Worm (Caenorhabditis elegans) whole organism, L4 larva: Measurements from ENCODE around the gene F59B10.4.

ENCODE experiments used
- F44E2.7 ChIP-seq: fragments of 200-800 bp; sonication (Bioruptor generic); IDR thresholded peaks from 2 replicates; pipeline ENCODE4 v2.1.2; 2022; ENCODE audit warnings: missing genetic modification characterization, missing compliant biosample characterization
- R02D3.7 ChIP-seq: fragments of 150-350 bp; sonication (generic microtip); optimal IDR thresholded peaks from 3 replicates; lab custom pipeline; 2014; ENCODE audit warnings: missing biosample characterization, missing genetic modification characterization
- T20F7.1 ChIP-seq: fragments of 200-800 bp; sonication (Bioruptor generic); optimal IDR thresholded peaks from 2 replicates; lab custom pipeline; 2018; ENCODE audit warnings: mild to moderate bottlenecking, missing genetic modification characterization, missing compliant biosample characterization
- Y48G9A.11 ChIP-seq: fragments of 200-800 bp; sonication (Bioruptor generic); IDR thresholded peaks from 2 replicates; pipeline ENCODE4 v1.3.6; 2022; ENCODE audit warnings: missing genetic modification reagents, missing genetic modification characterization, missing compliant biosample characterization
- ZK337.2 ChIP-seq: fragments of 200-800 bp; sonication (Bioruptor generic); IDR thresholded peaks from 2 replicates; pipeline ENCODE4 v1.3.6; 2022; ENCODE audit warnings: missing genetic modification reagents, missing genetic modification characterization, missing compliant biosample characterization
- ama-1 ChIP-seq: fragments of 150-350 bp; optimal IDR thresholded peaks from 2 replicates; lab custom pipeline; 2014; ENCODE audit warnings: inconsistent platforms, mixed read lengths
- arid-1 ChIP-seq: fragments of 200-800 bp; sonication (Bioruptor generic); conservative IDR thresholded peaks from 2 replicates; pipeline ENCODE4 v1.3.6; 2022; ENCODE audit warnings: missing genetic modification reagents, missing genetic modification characterization, missing compliant biosample characterization
- ceh-32 ChIP-seq: sonication (generic microtip); optimal IDR thresholded peaks from 2 replicates; lab custom pipeline; 2016; ENCODE audit warnings: mild to moderate bottlenecking, missing genetic modification characterization, missing compliant biosample characterization; ENCODE audit not compliant: poor library complexity
- ceh-82 ChIP-seq: sonication (generic microtip); optimal IDR thresholded peaks from 2 replicates; lab custom pipeline; 2017; ENCODE audit warnings: missing biosample characterization, missing genetic modification characterization
- ces-1 ChIP-seq: fragments of 150-350 bp; sonication (generic microtip); optimal IDR thresholded peaks from 4 replicates; lab custom pipeline; 2014; ENCODE audit warnings: missing biosample characterization, missing genetic modification reagents, missing genetic modification characterization
- cey-2 ChIP-seq: sonication (generic microtip); optimal IDR thresholded peaks from 3 replicates; lab custom pipeline; 2017; ENCODE audit warnings: missing genetic modification characterization, mild to moderate bottlenecking, missing compliant biosample characterization, antibody characterized with exemption, borderline replicate concordance; ENCODE audit not compliant: insufficient read depth
- daf-16 ChIP-seq, 3 experiments: sonication (generic microtip); optimal IDR thresholded peaks; 2 replicates each; lab custom pipeline; 2016 to 2017; ENCODE audit warnings: missing genetic modification characterization in 3 of 3, missing genetic modification reagents in 3 of 3, mild to moderate bottlenecking in 2 of 3, missing compliant biosample characterization in 2 of 3, missing biosample characterization in 1 of 3, moderate library complexity in 1 of 3
- daf-8 ChIP-seq: fragments of 200-800 bp; sonication (Bioruptor generic); IDR thresholded peaks from 2 replicates; pipeline ENCODE4 v1.3.6; 2022; ENCODE audit warnings: missing genetic modification characterization, missing compliant biosample characterization
- dmd-6 ChIP-seq: fragments of 200-800 bp; sonication (Bioruptor generic); IDR thresholded peaks from 2 replicates; pipeline ENCODE4 v1.3.6; 2022; ENCODE audit warnings: missing genetic modification reagents, missing genetic modification characterization, missing compliant biosample characterization
- dmd-8 ChIP-seq: fragments of 200-800 bp; sonication (Bioruptor generic); IDR thresholded peaks from 2 replicates; pipeline ENCODE4 v1.3.6; 2022; ENCODE audit warnings: missing genetic modification characterization, missing compliant biosample characterization
- dmd-9 ChIP-seq: fragments of 200-800 bp; sonication (Bioruptor generic); IDR thresholded peaks from 2 replicates; pipeline ENCODE4 v1.3.6; 2022; ENCODE audit warnings: missing genetic modification reagents, missing genetic modification characterization, missing compliant biosample characterization
- dpl-1 ChIP-seq: fragments of 150-350 bp; optimal IDR thresholded peaks from 2 replicates; lab custom pipeline; 2014; ENCODE audit warnings: missing biosample characterization, missing genetic modification reagents, missing genetic modification characterization
- duxl-1 ChIP-seq: sonication (generic microtip); optimal IDR thresholded peaks from 2 replicates; lab custom pipeline; 2016; ENCODE audit warnings: mild to moderate bottlenecking, missing genetic modification characterization, moderate library complexity, missing compliant biosample characterization; ENCODE audit not compliant: poor library complexity
- dve-1 ChIP-seq: sonication (generic microtip); optimal IDR thresholded peaks from 2 replicates; lab custom pipeline; 2017; ENCODE audit warnings: antibody characterized with exemption, mild to moderate bottlenecking, missing genetic modification characterization, missing compliant biosample characterization; ENCODE audit not compliant: insufficient read depth
- fos-1 ChIP-seq: fragments of 150-350 bp; optimal IDR thresholded peaks from 2 replicates; lab custom pipeline; 2014; ENCODE audit warnings: missing biosample characterization, missing genetic modification characterization
- hlh-11 ChIP-seq: fragments of 200-800 bp; sonication (Bioruptor generic); optimal IDR thresholded peaks from 2 replicates; lab custom pipeline; 2018; ENCODE audit warnings: mild to moderate bottlenecking, missing genetic modification characterization, missing compliant biosample characterization
- hlh-30 ChIP-seq: sonication (generic microtip); optimal IDR thresholded peaks from 2 replicates; lab custom pipeline; 2017; ENCODE audit warnings: antibody characterized with exemption, mild to moderate bottlenecking, missing genetic modification characterization, missing compliant biosample characterization; ENCODE audit not compliant: insufficient read depth
- hmg-1.1 ChIP-seq: fragments of 200-800 bp; sonication (Bioruptor generic); IDR thresholded peaks from 2 replicates; pipeline ENCODE4 v1.3.6; 2022; ENCODE audit warnings: missing genetic modification reagents, missing genetic modification characterization, missing compliant biosample characterization
- lim-7 ChIP-seq: fragments of 200-800 bp; sonication (Bioruptor generic); IDR thresholded peaks from 2 replicates; pipeline ENCODE4 v1.3.6; 2022; ENCODE audit warnings: missing genetic modification characterization, missing compliant biosample characterization
- lin-1 ChIP-seq: fragments of 200-800 bp; sonication (Bioruptor generic); IDR thresholded peaks from 2 replicates; pipeline ENCODE4 v1.3.6; 2022; ENCODE audit warnings: missing genetic modification reagents, missing genetic modification characterization, missing compliant biosample characterization
- lin-29 ChIP-seq: fragments of 200-800 bp; sonication (Bioruptor generic); IDR thresholded peaks from 2 replicates; pipeline ENCODE4 v1.3.6; 2022; ENCODE audit warnings: missing genetic modification reagents, missing genetic modification characterization, missing compliant biosample characterization
- lin-38 ChIP-seq: fragments of 200-800 bp; sonication (Bioruptor generic); IDR thresholded peaks from 2 replicates; pipeline ENCODE4 v1.3.6; 2022; ENCODE audit warnings: missing genetic modification reagents, missing genetic modification characterization, missing compliant biosample characterization
- lir-3 ChIP-seq: sonication (generic microtip); optimal IDR thresholded peaks from 2 replicates; lab custom pipeline; 2016; ENCODE audit warnings: mild to moderate bottlenecking, missing genetic modification characterization, missing compliant biosample characterization
- madf-5 ChIP-seq, 2 experiments: fragments of 200-800 bp; sonication (Bioruptor generic); IDR thresholded peaks; 2 replicates each; pipeline ENCODE4 v1.3.6; 2022; ENCODE audit warnings: missing compliant biosample characterization in 2 of 2, missing genetic modification characterization in 2 of 2
- mdl-1 ChIP-seq, 2 experiments: fragments of 150-350 bp in 1 of 2; sonication (generic microtip) in 1 of 2; optimal IDR thresholded peaks; 2 replicates each; lab custom pipeline; 2014 to 2017; ENCODE audit warnings: missing biosample characterization in 2 of 2, missing genetic modification characterization in 2 of 2
- mdt-29 ChIP-seq: fragments of 200-800 bp; sonication (Bioruptor generic); IDR thresholded peaks from 2 replicates; pipeline ENCODE4 v1.3.6; 2022; ENCODE audit warnings: missing genetic modification reagents, missing genetic modification characterization, missing compliant biosample characterization
- mes-2 ChIP-seq: sonication (generic microtip); optimal IDR thresholded peaks from 2 replicates; lab custom pipeline; 2016; ENCODE audit warnings: missing genotype, mild to moderate bottlenecking, missing genetic modification characterization, missing compliant biosample characterization; ENCODE audit not compliant: poor library complexity, severe bottlenecking
- nhr-10 ChIP-seq: fragments of 150-350 bp; optimal IDR thresholded peaks from 2 replicates; lab custom pipeline; 2014; ENCODE audit warnings: missing biosample characterization, missing genetic modification characterization
- nhr-11 ChIP-seq: fragments of 150-350 bp; optimal IDR thresholded peaks from 2 replicates; lab custom pipeline; 2014; ENCODE audit warnings: missing biosample characterization, missing genetic modification characterization
- nhr-111 ChIP-seq: fragments of 200-800 bp; sonication (Bioruptor generic); optimal IDR thresholded peaks from 2 replicates; lab custom pipeline; 2018; ENCODE audit warnings: mild to moderate bottlenecking, missing genetic modification characterization, missing compliant biosample characterization
- nhr-28 ChIP-seq: fragments of 150-350 bp; optimal IDR thresholded peaks from 2 replicates; lab custom pipeline; 2014; ENCODE audit warnings: missing biosample characterization, missing genetic modification characterization
- nhr-41 ChIP-seq: fragments of 200-800 bp; sonication (Bioruptor generic); IDR thresholded peaks from 2 replicates; pipeline ENCODE4 v1.3.6; 2022; ENCODE audit warnings: missing genetic modification reagents, missing genetic modification characterization, missing compliant biosample characterization
- nhr-6 ChIP-seq: fragments of 150-350 bp; optimal IDR thresholded peaks from 2 replicates; lab custom pipeline; 2014; ENCODE audit warnings: missing biosample characterization, missing genetic modification characterization
- nhr-76 ChIP-seq: fragments of 150-350 bp; optimal IDR thresholded peaks from 2 replicates; lab custom pipeline; 2014; ENCODE audit warnings: missing biosample characterization, missing genetic modification characterization
- saeg-2 ChIP-seq: fragments of 200-800 bp; sonication (Bioruptor generic); IDR thresholded peaks from 2 replicates; pipeline ENCODE4 v1.3.6; 2022; ENCODE audit warnings: missing genetic modification reagents, missing genetic modification characterization, missing compliant biosample characterization
- sdz-12 ChIP-seq: fragments of 200-800 bp; sonication (Bioruptor generic); optimal IDR thresholded peaks from 2 replicates; lab custom pipeline; 2018; ENCODE audit warnings: mild to moderate bottlenecking, missing genetic modification characterization, missing compliant biosample characterization
- skn-1 ChIP-seq: fragments of 150-350 bp; optimal IDR thresholded peaks from 2 replicates; lab custom pipeline; 2014; ENCODE audit warnings: missing biosample characterization, missing genetic modification characterization
- snpc-4 ChIP-seq: fragments of 150-350 bp; optimal IDR thresholded peaks from 2 replicates; lab custom pipeline; 2014; ENCODE audit warnings: missing biosample characterization, missing genetic modification characterization
- spr-1 ChIP-seq: sonication (generic microtip); optimal IDR thresholded peaks from 2 replicates; lab custom pipeline; 2016; ENCODE audit warnings: mild to moderate bottlenecking, missing genetic modification characterization, missing compliant biosample characterization
- tag-97 ChIP-seq: fragments of 200-800 bp; sonication (Bioruptor generic); IDR thresholded peaks from 2 replicates; pipeline ENCODE4 v1.3.6; 2022; ENCODE audit warnings: missing genetic modification characterization, missing compliant biosample characterization
- tra-1 ChIP-seq: fragments of 200-800 bp; sonication (Bioruptor generic); IDR thresholded peaks from 2 replicates; pipeline ENCODE4 v1.3.6; 2022; ENCODE audit warnings: missing genetic modification reagents, missing genetic modification characterization, missing compliant biosample characterization
- unc-39 ChIP-seq: sonication (generic microtip); optimal IDR thresholded peaks from 2 replicates; lab custom pipeline; 2017; ENCODE audit warnings: missing biosample characterization, missing genetic modification characterization
- zfp-3 ChIP-seq: fragments of 200-800 bp; sonication (Bioruptor generic); conservative IDR thresholded peaks from 2 replicates; pipeline ENCODE4 v1.3.6; 2022; ENCODE audit warnings: missing genetic modification reagents, missing genetic modification characterization, missing compliant biosample characterization
- zip-2 ChIP-seq: fragments of 150-350 bp; optimal IDR thresholded peaks from 2 replicates; lab custom pipeline; 2014; ENCODE audit warnings: missing biosample characterization, missing genetic modification characterization

The F59B10.4 gene

ce11 chrII:10547803-10548693 lies 29.1 kb upstream of the F59B10.4 start (continued):
- TF ChIP-seq lin-29 (no peak), lin-1 (GFP tag; lab: Robert Waterston, UW) (no peak), saeg-2 (GFP tag; lab: Robert Waterston, UW) (no peak), lin-38 (GFP tag; lab: Robert Waterston, UW) (no peak), ZK337.2 (GFP tag; lab: Robert Waterston, UW) (no peak), mdt-29 (no peak), hmg-1.1 (GFP tag; lab: Robert Waterston, UW) (no peak), nhr-28 (tag; lab: Kevin White, UChicago) (peak; percentile 50), daf-8 (no peak), duxl-1 (tag; lab: Kevin White, UChicago) (no peak), lir-3 (no peak), dmd-8 (no peak), ces-1 (GFP tag; lab: Kevin White, UChicago) (no peak), daf-16 (GFP tag; optimal IDR thresholded peaks at IDR 0.05; lab: Kevin White, UChicago) (no peak), daf-16 (tag; optimal IDR thresholded peaks at IDR 0.05; lab: Kevin White, UChicago) (peak; percentile 14), nhr-111 (GFP tag; lab: Kevin White, UChicago) (no peak), mdl-1 (tag; optimal IDR thresholded peaks at IDR 0.05; lab: Kevin White, UChicago) (no peak), nhr-10 (tag; lab: Kevin White, UChicago) (no peak), nhr-76 (tag; lab: Kevin White, UChicago) (no peak), dmd-9 (GFP tag; lab: Robert Waterston, UW) (no peak), nhr-41 (GFP tag; lab: Robert Waterston, UW) (peak; percentile 58; the same call in 1 of the 2 replicates), fos-1 (no peak), hlh-11 (tag; lab: Kevin White, UChicago) (peak; percentile 49), dpl-1 (no peak), dmd-6 (peak; percentile 21), madf-5 (GFP tag; IDR thresholded peaks at IDR 0.05; lab: Robert Waterston, UW) (peak in 1 of 2 experiments; percentile 2; a peak in 1 of 4 replicates), spr-1 (tag; lab: Kevin White, UChicago) (no peak), dve-1 (tag; lab: Kevin White, UChicago) (peak; percentile 30), lim-7 (GFP tag; lab: Robert Waterston, UW) (peak; percentile 69), F44E2.7 (no peak), sdz-12 (GFP tag; lab: Kevin White, UChicago) (no peak), hlh-30 (tag; lab: Kevin White, UChicago) (peak; percentile 91), cey-2 (no peak), snpc-4 (tag; lab: Kevin White, UChicago) (no peak), tra-1 (0 out of 2 replicates have a peak, but pooled peaks have one; percentile 14), T20F7.1 (GFP tag; lab: Kevin White, UChicago) (no peak), nhr-6 (tag; lab: Kevin White, UChicago) (no peak), mes-2 (tag; lab: Kevin White, UChicago) (no peak), zfp-3 (GFP tag; lab: Robert Waterston, UW) (0 out of 2 replicates have a peak, but pooled peaks have one; percentile 22), zip-2 (tag; lab: Kevin White, UChicago) (no peak), arid-1 (GFP tag; lab: Robert Waterston, UW) (no peak), ama-1 (lab: Kevin White, UChicago) (peak; percentile 73), nhr-11 (tag; lab: Kevin White, UChicago) (no peak), R02D3.7 (tag; lab: Kevin White, UChicago) (no peak), tag-97 (GFP tag; lab: Robert Waterston, UW) (no peak), ceh-82 (tag; lab: Kevin White, UChicago) (no peak), skn-1 (no peak), Y48G9A.11 (GFP tag; lab: Robert Waterston, UW) (no peak), unc-39 (tag; lab: Kevin White, UChicago) (no peak), ceh-32 (tag; lab: Kevin White, UChicago) (no peak)
